Fruit fly (Drosophila melanogaster) whole organism, embryonic: ENCODE data around the gene Atat.

Experiments
- Aef1 ChIP-seq: fragments of 200-800 bp; sonication (Bioruptor generic); IDR thresholded peaks from 3 replicates; pipeline ENCODE4 v1.3.6; 2022; ENCODE audit warnings: missing biosample characterization, missing genetic modification characterization
- CG1024 ChIP-seq: fragments of 200-800 bp; sonication (Bioruptor generic); IDR thresholded peaks from 2 replicates; pipeline ENCODE4 v1.3.6; 2022; ENCODE audit warnings: missing biosample characterization, missing genetic modification characterization
- CG10431 ChIP-seq: fragments of 200-800 bp; sonication (Bioruptor generic); optimal IDR thresholded peaks from 3 replicates; lab custom pipeline; 2018; ENCODE audit warnings: missing biosample characterization, mild to moderate bottlenecking, missing genetic modification characterization
- CG11398 ChIP-seq: fragments of 200-800 bp; sonication (Bioruptor generic); optimal IDR thresholded peaks from 2 replicates; lab custom pipeline; 2016; ENCODE audit warnings: missing biosample characterization, missing genetic modification characterization
- CG11504 ChIP-seq: fragments of 200-800 bp; sonication (Bioruptor generic); optimal IDR thresholded peaks from 3 replicates; lab custom pipeline; 2019; ENCODE audit warnings: missing biosample characterization, mild to moderate bottlenecking, missing genetic modification characterization, moderate library complexity
- CG13894 ChIP-seq: fragments of 200-800 bp; sonication (Bioruptor generic); optimal IDR thresholded peaks from 3 replicates; lab custom pipeline; 2018; ENCODE audit warnings: missing biosample characterization, mild to moderate bottlenecking, missing genetic modification characterization, moderate library complexity
- CG14860 ChIP-seq: fragments of 200-800 bp; sonication (Bioruptor generic); IDR thresholded peaks from 3 replicates; pipeline ENCODE4 v1.3.6; 2022; ENCODE audit warnings: missing biosample characterization, missing genetic modification characterization; ENCODE audit not compliant: partially characterized antibody
- CG14965 ChIP-seq: fragments of 200-800 bp; sonication (Bioruptor generic); optimal IDR thresholded peaks from 2 replicates; lab custom pipeline; 2016; ENCODE audit warnings: missing biosample characterization, missing genetic modification characterization, borderline replicate concordance
- CG17385 ChIP-seq: fragments of 200-800 bp; sonication (Bioruptor generic); optimal IDR thresholded peaks from 3 replicates; lab custom pipeline; 2018; ENCODE audit warnings: missing biosample characterization, mild to moderate bottlenecking, missing genetic modification characterization
- CG18011 ChIP-seq: fragments of 200-800 bp; sonication (Bioruptor generic); optimal IDR thresholded peaks from 2 replicates; lab custom pipeline; 2017; ENCODE audit warnings: missing biosample characterization, missing genetic modification characterization, mild to moderate bottlenecking, moderate library complexity, missing genotype
- CG3065 ChIP-seq: fragments of 200-800 bp; sonication (Bioruptor generic); optimal IDR thresholded peaks from 2 replicates; lab custom pipeline; 2016; ENCODE audit warnings: missing biosample characterization, missing genetic modification characterization
- CG3407 ChIP-seq: fragments of 200-800 bp; sonication (Bioruptor generic); optimal IDR thresholded peaks from 2 replicates; lab custom pipeline; 2018; ENCODE audit warnings: missing biosample characterization, mild to moderate bottlenecking, missing genetic modification characterization
- CG34422 ChIP-seq: fragments of 200-800 bp; sonication (Bioruptor generic); IDR thresholded peaks from 3 replicates; pipeline ENCODE4 v1.3.6; 2022; ENCODE audit warnings: missing biosample characterization, missing genetic modification characterization
- CG3726 ChIP-seq: fragments of 200-800 bp; sonication (Bioruptor generic); IDR thresholded peaks from 3 replicates; pipeline ENCODE4, ENCODE4 v1.3.6; 2022; ENCODE audit warnings: missing biosample characterization, missing genetic modification characterization
- CG4707 ChIP-seq: fragments of 200-800 bp; sonication (Bioruptor generic); optimal IDR thresholded peaks from 2 replicates; lab custom pipeline; 2018; ENCODE audit warnings: missing biosample characterization, mild to moderate bottlenecking, missing genetic modification characterization, moderate library complexity
- CG4730 ChIP-seq: fragments of 200-800 bp; sonication (Bioruptor generic); IDR thresholded peaks from 2 replicates; pipeline ENCODE4 v1.3.6; 2022; ENCODE audit warnings: missing biosample characterization, missing genetic modification characterization
- CG4820 ChIP-seq: fragments of 200-800 bp; sonication (Bioruptor generic); optimal IDR thresholded peaks from 3 replicates; lab custom pipeline; 2016; ENCODE audit warnings: missing biosample characterization, missing genetic modification characterization
- CG5180 ChIP-seq: fragments of 200-800 bp; sonication (Bioruptor generic); optimal IDR thresholded peaks from 3 replicates; lab custom pipeline; 2017; ENCODE audit warnings: missing biosample characterization, missing genetic modification characterization, mild to moderate bottlenecking, moderate library complexity, missing genetic modification reagents
- CG7357 ChIP-seq: fragments of 200-800 bp; sonication (Bioruptor generic); IDR thresholded peaks from 3 replicates; pipeline ENCODE4 v1.3.6; 2022; ENCODE audit warnings: missing biosample characterization, missing genetic modification characterization
- Dip3 ChIP-seq: fragments of 200-800 bp; sonication (Bioruptor generic); optimal IDR thresholded peaks from 3 replicates; lab custom pipeline; 2016; ENCODE audit warnings: missing biosample characterization, missing genetic modification characterization
- Doc3 ChIP-seq: fragments of 200-800 bp; sonication (Bioruptor generic); IDR thresholded peaks from 3 replicates; pipeline ENCODE4 v1.3.6; 2022; ENCODE audit warnings: missing biosample characterization, missing genetic modification characterization; ENCODE audit not compliant: partially characterized antibody
- Dref ChIP-seq: fragments of 200-800 bp; sonication (Bioruptor generic); IDR thresholded peaks from 2 replicates; pipeline ENCODE4 v1.3.6; 2022; ENCODE audit warnings: missing biosample characterization, missing genetic modification characterization
- E2f2 ChIP-seq: fragments of 200-800 bp; sonication (Bioruptor generic); IDR thresholded peaks from 2 replicates; pipeline ENCODE4 v1.3.6; 2022; ENCODE audit warnings: missing biosample characterization, missing genetic modification characterization
- Fer1 ChIP-seq: fragments of 200-800 bp; sonication (Bioruptor generic); optimal IDR thresholded peaks from 2 replicates; lab custom pipeline; 2017; ENCODE audit warnings: missing biosample characterization, mild to moderate bottlenecking, missing genetic modification characterization
- GATAe ChIP-seq: fragments of 200-800 bp; sonication (Bioruptor generic); conservative IDR thresholded peaks from 2 replicates; pipeline ENCODE4 v1.3.6; 2022; ENCODE audit warnings: missing biosample characterization, missing genetic modification characterization
- HmgZ ChIP-seq: fragments of 200-800 bp; sonication (Bioruptor generic); optimal IDR thresholded peaks from 2 replicates; lab custom pipeline; 2018; ENCODE audit warnings: missing biosample characterization, mild to moderate bottlenecking, missing genetic modification characterization
- Lhr ChIP-seq: fragments of 200-800 bp; sonication (Bioruptor generic); optimal IDR thresholded peaks from 3 replicates; lab custom pipeline; 2017; ENCODE audit warnings: mild to moderate bottlenecking, missing biosample characterization, missing genetic modification reagents, missing genetic modification characterization
- Scr ChIP-seq: fragments of 200-800 bp; sonication (Bioruptor generic); IDR thresholded peaks from 2 replicates; pipeline ENCODE4 v1.3.6; 2022; ENCODE audit warnings: missing biosample characterization, missing genetic modification characterization; ENCODE audit not compliant: partially characterized antibody
- Six4 ChIP-seq: fragments of 200-800 bp; sonication (Bioruptor generic); optimal IDR thresholded peaks from 2 replicates; lab custom pipeline; 2016; ENCODE audit warnings: missing biosample characterization, missing genetic modification characterization
- dimm ChIP-seq: fragments of 200-800 bp; sonication (Bioruptor generic); IDR thresholded peaks from 2 replicates; pipeline ENCODE4 v1.3.6; 2022; ENCODE audit warnings: missing biosample characterization, missing genetic modification characterization
- dysf ChIP-seq: fragments of 200-800 bp; sonication (Bioruptor generic); IDR thresholded peaks from 3 replicates; pipeline ENCODE4 v1.3.6; 2022; ENCODE audit warnings: missing biosample characterization, missing genetic modification characterization
- ems ChIP-seq: fragments of 200-800 bp; sonication (Bioruptor generic); optimal IDR thresholded peaks from 3 replicates; lab custom pipeline; 2016; ENCODE audit warnings: missing biosample characterization, missing genetic modification characterization
- en ChIP-seq: fragments of 200-800 bp; sonication (Bioruptor generic); optimal IDR thresholded peaks from 2 replicates; lab custom pipeline; 2016; ENCODE audit warnings: missing biosample characterization, missing genetic modification characterization
- exex ChIP-seq: fragments of 200-800 bp; sonication (Bioruptor generic); optimal IDR thresholded peaks from 4 replicates; lab custom pipeline; 2018; ENCODE audit warnings: missing biosample characterization, mild to moderate bottlenecking, missing genetic modification characterization, moderate library complexity
- fd64A ChIP-seq: fragments of 200-800 bp; sonication (Bioruptor generic); optimal IDR thresholded peaks from 3 replicates; lab custom pipeline; 2018; ENCODE audit warnings: missing biosample characterization, mild to moderate bottlenecking, missing genetic modification characterization
- fd96Cb ChIP-seq: fragments of 200-800 bp; sonication (Bioruptor generic); optimal IDR thresholded peaks from 2 replicates; lab custom pipeline; 2018; ENCODE audit warnings: missing biosample characterization, mild to moderate bottlenecking, missing genetic modification characterization, moderate library complexity
- gce ChIP-seq: fragments of 200-800 bp; sonication (Bioruptor generic); IDR thresholded peaks from 3 replicates; pipeline ENCODE4 v1.3.6; 2022; ENCODE audit warnings: missing biosample characterization, missing genetic modification characterization
- grn ChIP-seq: fragments of 200-800 bp; sonication (Bioruptor generic); optimal IDR thresholded peaks from 3 replicates; lab custom pipeline; 2017; ENCODE audit warnings: missing biosample characterization, missing genetic modification characterization
- gsb-n ChIP-seq: fragments of 200-800 bp; sonication (Bioruptor generic); optimal IDR thresholded peaks from 3 replicates; lab custom pipeline; 2018; ENCODE audit warnings: missing biosample characterization, mild to moderate bottlenecking, missing genetic modification characterization
- ham ChIP-seq: fragments of 200-800 bp; sonication (Bioruptor generic); IDR thresholded peaks from 2 replicates; pipeline ENCODE4 v1.3.6; 2022; ENCODE audit warnings: missing biosample characterization, missing genetic modification characterization
- lov ChIP-seq, 2 experiments: fragments of 200-800 bp in 1 of 2; fragments of >200 bp in 1 of 2; sonication (Bioruptor generic) in 1 of 2; IDR thresholded peaks in 1 of 2; optimal IDR thresholded peaks in 1 of 2; 2 replicates in 1 of 2; 3 replicates in 1 of 2; pipeline versions ENCODE4 v1.3.6 to Lab custom; 2017 to 2022; ENCODE audit warnings: missing biosample characterization in 1 of 2, missing genetic modification characterization in 1 of 2
- pho ChIP-seq: fragments of 200-800 bp; sonication (Bioruptor generic); optimal IDR thresholded peaks from 2 replicates; lab custom pipeline; 2016; ENCODE audit warnings: missing biosample characterization, missing genetic modification characterization
- phol ChIP-seq: fragments of 200-800 bp; sonication (Bioruptor generic); optimal IDR thresholded peaks from 3 replicates; lab custom pipeline; 2018; ENCODE audit warnings: missing biosample characterization, mild to moderate bottlenecking, missing genetic modification characterization, moderate library complexity
- pita ChIP-seq: fragments of 200-800 bp; sonication (Bioruptor generic); optimal IDR thresholded peaks from 2 replicates; lab custom pipeline; 2017; ENCODE audit warnings: missing biosample characterization, mild to moderate bottlenecking, missing genetic modification characterization
- psq ChIP-seq: fragments of 200-800 bp; sonication (Bioruptor generic); optimal IDR thresholded peaks from 2 replicates; lab custom pipeline; 2017; ENCODE audit warnings: missing biosample characterization, missing genetic modification characterization
- run ChIP-seq: fragments of 200-800 bp; sonication (Bioruptor generic); optimal IDR thresholded peaks from 3 replicates; lab custom pipeline; 2018; ENCODE audit warnings: missing biosample characterization, mild to moderate bottlenecking, missing genetic modification characterization
- schlank ChIP-seq: fragments of 200-800 bp; sonication (Bioruptor generic); optimal IDR thresholded peaks from 2 replicates; lab custom pipeline; 2018; ENCODE audit warnings: missing biosample characterization, mild to moderate bottlenecking, missing genetic modification characterization
- sens-2 ChIP-seq: fragments of 200-800 bp; sonication (Bioruptor generic); IDR thresholded peaks from 2 replicates; pipeline ENCODE4 v1.3.6; 2022; ENCODE audit warnings: missing biosample characterization, missing genetic modification characterization
- ssp ChIP-seq: fragments of 200-800 bp; sonication (Bioruptor generic); IDR thresholded peaks from 2 replicates; pipeline ENCODE4 v1.3.6; 2022; ENCODE audit warnings: missing biosample characterization, missing genetic modification characterization
- sug ChIP-seq: fragments of 200-800 bp; optimal IDR thresholded peaks from 2 replicates; lab custom pipeline; 2019; ENCODE audit warnings: missing biosample characterization, mild to moderate bottlenecking, missing genetic modification characterization, moderate library complexity

Gene Atat

dm6 chr3L:9366850-9367430 is 59.6 kb downstream of the Atat start, which contains the start of the genes Klp67A and CG4452 (continued):
- no peak for TF ChIP-seq CG4707 (GFP tag; lab: Kevin White, UChicago)
- TF ChIP-seq CG7357 (GFP tag; lab: Robert Waterston, UW): no peak
- no peak for TF ChIP-seq CG5180 (GFP tag; lab: Kevin White, UChicago)
- TF ChIP-seq Scr (GFP tag; lab: Robert Waterston, UW): peak; percentile 97
- TF ChIP-seq GATAe (GFP tag; lab: Robert Waterston, UW): no peak
- no peak for TF ChIP-seq CG10431 (GFP tag; lab: Kevin White, UChicago)
- no peak for TF ChIP-seq grn (GFP tag; lab: Kevin White, UChicago)
- peak; percentile 11 for TF ChIP-seq CG18011 (GFP tag; lab: Kevin White, UChicago)
- peak; percentile 92 for TF ChIP-seq Doc3 (GFP tag; lab: Robert Waterston, UW)
- peak; percentile 4; the same call in 1 of the 2 replicates for TF ChIP-seq ssp (GFP tag; lab: Robert Waterston, UW)
- TF ChIP-seq CG14965 (GFP tag; lab: Kevin White, UChicago): no peak
- no peak for TF ChIP-seq CG1024 (GFP tag; lab: Robert Waterston, UW)
- TF ChIP-seq ems (GFP tag; lab: Kevin White, UChicago): no peak
- no peak for TF ChIP-seq CG4730 (GFP tag; lab: Robert Waterston, UW)
- TF ChIP-seq CG3726 (GFP tag; lab: Robert Waterston, UW): no peak
- no peak for TF ChIP-seq pita (GFP tag; lab: Kevin White, UChicago)
- no peak for TF ChIP-seq ham (GFP tag; lab: Robert Waterston, UW)
- no peak for TF ChIP-seq dimm (GFP tag; lab: Robert Waterston, UW)
- TF ChIP-seq en (GFP tag; lab: Kevin White, UChicago): no peak
- TF ChIP-seq dysf (GFP tag; lab: Robert Waterston, UW): peak; percentile 34; the same call in 2 of the 3 replicates
- TF ChIP-seq CG14860: peak; percentile 94
- TF ChIP-seq pho: peak; percentile 43
- peak; percentile 99 for TF ChIP-seq psq (GFP tag; lab: Kevin White, UChicago)
- peak; percentile 74 for TF ChIP-seq Dref (GFP tag; lab: Robert Waterston, UW)
- no peak for TF ChIP-seq exex
- no peak for TF ChIP-seq run (tag; lab: Kevin White, UChicago)
- TF ChIP-seq CG3407: no peak
- no peak for TF ChIP-seq fd96Cb (tag; lab: Kevin White, UChicago)
- peak; percentile 85 for TF ChIP-seq phol (tag; lab: Kevin White, UChicago)
- no peak for TF ChIP-seq CG3065
- peak; percentile 62 for TF ChIP-seq gsb-n
- no peak for TF ChIP-seq CG34422 (GFP tag; lab: Robert Waterston, UW)
- TF ChIP-seq fd64A (GFP tag; lab: Kevin White, UChicago): no peak
- TF ChIP-seq CG13894 (tag; lab: Kevin White, UChicago): peak; percentile 32
- TF ChIP-seq CG11504 (tag; lab: Kevin White, UChicago): no peak
- no peak for TF ChIP-seq gce (GFP tag; lab: Robert Waterston, UW)
- TF ChIP-seq HmgZ: peak; percentile 20
- TF ChIP-seq CG4820 (GFP tag; lab: Kevin White, UChicago): no peak
- peak; percentile 53 for TF ChIP-seq sug
- TF ChIP-seq E2f2 (GFP tag; lab: Robert Waterston, UW): peak; percentile 69; the same call in 1 of the 2 replicates
- TF ChIP-seq Fer1: peak; percentile 16
- TF ChIP-seq lov (optimal IDR thresholded peaks at IDR 0.05; lab: Kevin White, UChicago): no peak
- no peak for TF ChIP-seq lov (GFP tag; IDR thresholded peaks at IDR 0.05; lab: Robert Waterston, UW)
- TF ChIP-seq Aef1: no peak
- TF ChIP-seq CG17385 (GFP tag; lab: Kevin White, UChicago): peak; percentile 5
- TF ChIP-seq schlank (tag; lab: Kevin White, UChicago): no peak
- TF ChIP-seq CG11398 (GFP tag; lab: Kevin White, UChicago): no peak
- no peak for TF ChIP-seq sens-2 (GFP tag; lab: Robert Waterston, UW)
- TF ChIP-seq Lhr (GFP tag; lab: Kevin White, UChicago): peak; percentile 67
- TF ChIP-seq Dip3: no peak
- no peak for TF ChIP-seq Six4 (GFP tag; lab: Kevin White, UChicago)
